Worm (Caenorhabditis elegans): Measurements from ENCODE around the gene Y50D4B.1.

Y50D4B.1 gene

DNA sequence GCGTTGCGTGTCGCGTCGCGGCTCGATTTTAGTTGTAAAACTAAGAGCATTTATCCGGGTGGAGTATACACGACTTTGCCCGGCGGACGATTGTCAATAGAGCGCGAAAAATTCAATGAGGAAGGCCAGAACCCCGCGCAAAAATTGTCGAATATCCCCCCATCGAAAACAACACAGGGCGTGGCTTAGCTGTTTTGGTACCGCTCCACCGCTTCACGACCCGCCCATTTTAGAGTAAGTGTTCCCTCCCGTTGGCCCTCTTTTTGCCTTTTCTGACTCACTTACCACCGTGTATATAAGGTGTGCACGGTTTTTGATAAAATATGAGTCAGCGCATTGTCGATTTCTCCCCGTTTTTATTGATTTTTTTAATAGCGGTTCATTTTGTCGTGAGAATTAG lies 40.6 kb downstream of the Y50D4B.1 start:
- no peak for TF ChIP-seq B0310.2 (tag; optimal IDR thresholded peaks at IDR 0.05)
- TF ChIP-seq aly-1 (tag; optimal IDR thresholded peaks at IDR 0.05) = no peak
- TF ChIP-seq flt-1 (GFP tag; IDR thresholded peaks at IDR 0.05) = no peak
- no peak for TF ChIP-seq sea-1 (GFP tag; conservative IDR thresholded peaks at IDR 0.05)
- no peak for TF ChIP-seq tbx-11 (GFP tag; IDR thresholded peaks at IDR 0.05)
- TF ChIP-seq scrt-1 (GFP tag; IDR thresholded peaks at IDR 0.05) = no peak
- TF ChIP-seq ceh-36 (tag; optimal IDR thresholded peaks at IDR 0.05) = no peak

DNA sequence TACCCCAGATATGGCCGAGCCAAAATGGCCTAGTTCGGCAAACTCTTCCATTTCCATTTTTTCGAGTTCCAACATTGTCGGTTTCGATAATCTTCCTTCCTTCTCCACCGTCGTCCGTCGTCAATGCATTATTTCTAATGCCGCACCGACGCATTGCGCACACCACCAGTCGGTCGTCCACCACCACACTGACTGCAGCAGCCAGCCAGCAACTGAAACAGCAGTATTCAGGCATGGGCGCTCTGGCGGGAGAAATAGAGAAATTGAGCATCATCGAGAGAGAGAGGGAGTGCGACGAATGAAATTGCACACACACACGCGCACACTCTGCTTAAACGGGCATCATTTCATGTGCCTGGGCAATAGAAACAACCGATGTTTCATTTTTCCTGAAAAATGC lies 41.2 kb downstream of the Y50D4B.1 start:
- TF ChIP-seq hmg-4 (GFP tag; optimal IDR thresholded peaks at IDR 0.05) (peak; percentile 31), hmbx-1 (tag; optimal IDR thresholded peaks at IDR 0.05) (no peak), B0310.2 (tag; optimal IDR thresholded peaks at IDR 0.05) (no peak), scrt-1 (GFP tag; IDR thresholded peaks at IDR 0.05) (0 out of 2 replicates have a peak, but pooled peaks have one; percentile 43), F13C5.2 (tag; optimal IDR thresholded peaks at IDR 0.05) (peak; percentile 44), tbx-37 (GFP tag; conservative IDR thresholded peaks at IDR 0.05) (0 out of 2 replicates have a peak, but pooled peaks have one; percentile 16)

DNA sequence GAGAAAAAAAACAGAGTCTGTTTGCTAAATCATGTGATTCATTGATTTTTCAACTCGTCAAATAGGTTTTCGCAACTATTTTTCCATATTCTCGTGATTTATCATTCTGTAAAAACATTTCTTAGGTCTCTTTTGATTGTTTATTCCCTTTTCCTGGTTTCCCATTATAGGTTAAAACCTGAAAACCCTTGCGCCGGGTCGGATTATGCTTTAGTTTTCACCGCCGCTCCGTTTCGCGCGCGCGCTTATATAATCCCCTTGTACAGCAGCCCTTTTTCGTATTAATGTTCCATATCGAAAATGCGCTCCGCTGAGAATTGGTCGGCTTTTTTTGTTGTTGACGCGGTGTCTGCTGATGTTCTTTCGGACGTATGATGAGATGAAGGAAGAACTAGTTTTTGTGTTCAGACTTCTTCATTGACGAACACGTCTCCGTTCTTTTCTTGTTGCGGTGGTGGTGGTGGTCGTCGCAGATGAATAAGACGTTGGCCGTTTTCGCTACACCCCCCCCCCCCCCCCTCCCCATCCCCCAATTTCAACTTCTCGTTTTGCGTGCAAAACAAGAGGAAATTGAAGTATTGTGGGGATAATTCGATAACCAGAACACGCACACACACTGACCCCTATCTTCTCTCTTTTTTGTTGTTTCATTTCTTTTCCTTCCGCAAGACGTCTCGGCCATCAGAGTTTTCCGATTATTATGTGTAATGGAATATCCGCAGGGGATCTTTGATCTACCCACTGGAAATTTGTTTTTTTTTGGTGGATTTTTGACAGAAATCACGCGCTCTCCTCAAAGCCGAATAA lies 41.9 kb downstream of the Y50D4B.1 start:
- TF ChIP-seq hnd-1 (tag; optimal IDR thresholded peaks at IDR 0.05) = no peak
- peak; percentile 14 for TF ChIP-seq ceh-36 (tag; optimal IDR thresholded peaks at IDR 0.05)
- no peak for TF ChIP-seq scrt-1 (GFP tag; IDR thresholded peaks at IDR 0.05)

DNA sequence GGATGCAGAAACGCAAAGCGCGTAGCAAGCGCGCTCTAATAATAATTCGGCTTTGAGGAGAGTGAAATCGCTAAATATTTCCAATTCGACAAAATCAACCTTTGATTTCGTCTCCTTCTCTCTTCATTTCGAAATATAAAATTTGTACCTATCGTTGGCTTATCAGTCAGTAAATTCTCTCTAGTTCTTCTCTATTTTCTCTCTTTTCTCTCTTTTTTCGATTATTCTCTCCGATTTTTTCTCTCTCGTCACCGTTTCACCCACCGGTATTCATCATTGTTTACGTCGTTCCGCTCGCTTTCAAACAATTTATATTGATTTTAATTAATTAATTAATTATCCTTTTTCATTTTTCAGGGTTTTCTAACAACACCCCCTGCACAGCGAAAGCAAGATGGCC lies 43.2 kb downstream of the Y50D4B.1 start, which contains the start of gene cmd-1:
TSS of gene cmd-1 (plus strand) at position 358 of the 400 bp plus-strand sequence.
- no peak for TF ChIP-seq ceh-13 (GFP tag; optimal IDR thresholded peaks at IDR 0.05)
- TF ChIP-seq aly-1 (tag; optimal IDR thresholded peaks at IDR 0.05) = no peak
- TF ChIP-seq flt-1 (GFP tag; IDR thresholded peaks at IDR 0.05) = no peak
- no peak for TF ChIP-seq scrt-1 (GFP tag; IDR thresholded peaks at IDR 0.05)
- no peak for TF ChIP-seq ama-1 (optimal IDR thresholded peaks at IDR 0.05)
- no peak for TF ChIP-seq tbx-11 (GFP tag; IDR thresholded peaks at IDR 0.05)
- no peak for TF ChIP-seq B0310.2 (tag; optimal IDR thresholded peaks at IDR 0.05)
- no peak for TF ChIP-seq ets-7 (tag; optimal IDR thresholded peaks at IDR 0.05)
- no peak for TF ChIP-seq tbx-37 (GFP tag; conservative IDR thresholded peaks at IDR 0.05)

DNA sequence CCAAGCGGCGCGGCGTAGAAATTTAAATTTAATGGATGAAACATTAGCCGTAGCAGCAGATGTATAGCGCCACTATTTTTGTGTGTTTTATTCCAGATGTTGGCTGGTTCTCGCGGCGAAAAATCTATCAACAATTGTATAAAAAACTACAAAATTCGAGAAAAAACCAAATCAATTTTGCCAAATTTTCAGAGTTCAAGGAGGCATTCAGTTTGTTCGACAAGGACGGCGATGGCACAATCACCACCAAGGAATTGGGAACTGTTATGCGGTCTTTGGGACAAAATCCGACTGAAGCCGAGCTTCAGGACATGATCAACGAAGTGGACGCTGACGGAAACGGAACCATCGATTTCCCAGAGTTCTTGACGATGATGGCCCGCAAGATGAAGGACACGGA lies 43.7 kb downstream of the Y50D4B.1 start:
- TF ChIP-seq B0310.2 (tag; optimal IDR thresholded peaks at IDR 0.05) (no peak), aly-1 (tag; optimal IDR thresholded peaks at IDR 0.05) (no peak), hmbx-1 (tag; optimal IDR thresholded peaks at IDR 0.05) (no peak), pes-1 (GFP tag; IDR thresholded peaks at IDR 0.05) (no peak), tra-4 (tag; optimal IDR thresholded peaks at IDR 0.05) (no peak), hmg-4 (GFP tag; optimal IDR thresholded peaks at IDR 0.05) (no peak)

DNA sequence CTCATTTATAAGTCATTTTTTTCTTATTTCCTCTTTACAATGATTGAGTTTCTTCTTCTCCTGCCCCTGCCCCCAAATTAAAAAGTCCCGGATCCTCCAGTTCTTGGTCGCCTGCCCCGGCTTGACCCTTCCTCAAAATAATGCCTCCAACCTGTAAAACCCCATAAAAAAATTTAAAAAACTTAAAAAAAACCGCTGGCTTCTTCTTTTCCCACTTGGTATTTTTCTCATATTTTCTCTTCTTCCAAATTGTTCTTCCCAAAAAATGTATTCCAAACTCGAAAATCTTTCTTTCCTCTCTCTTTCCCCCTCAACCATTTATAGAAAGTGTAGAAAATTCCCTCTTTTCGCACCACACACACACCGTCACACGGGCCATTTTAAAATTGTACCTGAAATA lies 44.7 kb downstream of the Y50D4B.1 start:
- no peak for TF ChIP-seq hmg-4 (GFP tag; optimal IDR thresholded peaks at IDR 0.05)

DNA sequence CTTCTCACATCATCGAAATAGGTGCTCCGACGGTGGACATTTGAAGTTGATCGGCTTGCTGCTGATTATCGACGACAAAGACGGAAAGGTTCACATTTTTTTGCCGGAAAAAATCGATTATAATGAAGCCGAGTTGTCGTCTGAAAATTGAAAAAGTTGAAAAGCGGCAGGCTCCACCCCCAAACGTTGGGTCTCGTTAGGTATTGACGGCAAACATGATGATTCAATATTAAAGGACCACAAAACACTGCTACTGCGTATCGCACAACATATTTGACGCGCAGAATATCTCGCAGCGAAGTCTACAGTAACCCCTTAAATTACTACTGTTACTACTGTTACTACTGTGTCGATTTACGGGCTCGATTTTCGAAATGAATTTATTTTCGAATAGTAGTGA lies 45.5 kb downstream of the Y50D4B.1 start:
- TF ChIP-seq ama-1 (optimal IDR thresholded peaks at IDR 0.05) = peak; percentile 75
- TF ChIP-seq hmbx-1 (tag; optimal IDR thresholded peaks at IDR 0.05) = no peak
- no peak for TF ChIP-seq hnd-1 (tag; optimal IDR thresholded peaks at IDR 0.05)
- TF ChIP-seq scrt-1 (GFP tag; IDR thresholded peaks at IDR 0.05) = peak; percentile 41; the same call in 1 of the 2 replicates

DNA sequence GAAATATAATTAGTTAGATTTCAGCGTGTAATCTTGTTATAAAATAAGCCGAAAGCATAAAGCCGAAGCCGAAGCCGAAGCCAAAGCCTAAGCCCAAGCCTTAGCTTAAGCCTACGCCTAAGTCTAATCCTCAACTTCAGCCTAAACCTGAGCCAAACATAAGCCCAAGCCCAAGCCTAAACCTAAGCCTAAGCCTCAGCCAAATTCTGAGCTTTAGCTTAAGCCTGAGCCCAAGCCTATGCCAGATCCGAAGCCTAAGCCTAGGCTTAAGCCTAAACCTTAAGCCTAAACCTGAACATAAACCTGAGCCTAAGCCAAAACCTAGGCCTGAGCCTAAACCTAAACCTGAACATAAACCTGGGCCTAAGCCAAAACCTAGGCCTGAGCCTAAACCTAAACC lies 48.0 kb downstream of the Y50D4B.1 start:
- peak; percentile 65 for TF ChIP-seq ceh-36 (tag; optimal IDR thresholded peaks at IDR 0.05)
- TF ChIP-seq tbx-37 (GFP tag; conservative IDR thresholded peaks at IDR 0.05) = no peak

DNA sequence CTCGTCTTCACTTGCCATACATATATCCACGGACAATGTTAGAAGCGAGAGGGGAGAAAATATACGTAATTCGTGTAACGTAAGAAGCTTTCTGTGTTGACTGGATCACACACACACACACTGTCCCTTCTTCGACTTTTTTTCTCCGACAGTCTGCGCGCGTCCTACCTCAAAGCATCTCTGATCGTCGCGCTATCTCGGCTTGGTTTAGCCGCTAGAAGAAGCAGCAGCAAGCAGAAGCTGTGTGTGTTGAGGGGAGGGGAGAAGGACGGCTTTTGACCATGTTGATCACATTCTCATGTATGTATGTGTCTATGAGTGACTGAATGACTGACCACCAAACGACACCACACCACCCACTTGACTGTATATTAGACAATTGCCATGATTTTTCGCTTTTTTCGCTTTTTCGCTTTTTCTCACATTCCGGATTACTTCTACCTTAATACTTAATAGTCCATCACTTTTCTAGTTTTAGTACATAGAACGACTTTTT lies 51.5 kb downstream of the Y50D4B.1 start, which contains the start of gene T21H3.5:
TSS of gene T21H3.5 (minus strand) at position 98 of the 496 bp plus-strand sequence.
- TF ChIP-seq scrt-1 (GFP tag; IDR thresholded peaks at IDR 0.05) (no peak), tbx-37 (GFP tag; conservative IDR thresholded peaks at IDR 0.05) (no peak), tra-4 (tag; optimal IDR thresholded peaks at IDR 0.05) (no peak), aly-1 (tag; optimal IDR thresholded peaks at IDR 0.05) (no peak), hmg-4 (GFP tag; optimal IDR thresholded peaks at IDR 0.05) (no peak), tbx-11 (GFP tag; IDR thresholded peaks at IDR 0.05) (no peak), hmbx-1 (tag; optimal IDR thresholded peaks at IDR 0.05) (no peak), F13C5.2 (tag; optimal IDR thresholded peaks at IDR 0.05) (no peak), B0310.2 (tag; optimal IDR thresholded peaks at IDR 0.05) (no peak), sea-1 (GFP tag; conservative IDR thresholded peaks at IDR 0.05) (no peak)
